Fruit fly (Drosophila melanogaster): Measurements from ENCODE around the gene ND-B22.

Gene ND-B22

DNA sequence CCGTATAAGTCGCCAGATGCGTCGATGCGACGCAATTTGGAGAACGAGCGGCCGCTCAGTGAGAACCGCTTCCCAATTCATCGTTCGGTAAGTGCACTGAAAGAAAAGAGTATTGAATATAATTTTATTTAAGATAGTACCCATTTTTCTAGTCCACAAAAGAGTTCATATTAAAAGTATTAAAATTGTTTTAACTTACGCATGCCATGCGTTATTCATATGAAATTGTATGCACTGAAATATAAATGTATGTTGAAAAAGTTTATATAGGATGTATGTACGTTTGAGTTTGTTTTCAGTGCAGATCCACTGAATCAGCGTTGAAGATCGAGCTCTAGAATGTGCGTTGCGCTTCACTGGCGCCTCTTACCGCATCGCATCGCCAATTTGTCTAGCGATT is 28.7 kb upstream of the ND-B22 start (continued):
- no peak for TF ChIP-seq Xbp1 (GFP tag; optimal IDR thresholded peaks at IDR 0.05)
- no peak for TF ChIP-seq gcm (GFP tag; optimal IDR thresholded peaks at IDR 0.05)
- TF ChIP-seq CG32772 (GFP tag; IDR thresholded peaks at IDR 0.05) = no peak
- TF ChIP-seq CG3065 (GFP tag; optimal IDR thresholded peaks at IDR 0.05) = no peak
- no peak for TF ChIP-seq ranshi (GFP tag; IDR thresholded peaks at IDR 0.05)
- no peak for TF ChIP-seq psq (GFP tag; optimal IDR thresholded peaks at IDR 0.05)
- no peak for TF ChIP-seq toy (GFP tag; IDR thresholded peaks at IDR 0.05)
- TF ChIP-seq CG11504 (tag; optimal IDR thresholded peaks at IDR 0.05) = peak; percentile 15
- TF ChIP-seq CG17328 (GFP tag; IDR thresholded peaks at IDR 0.05) = no peak
- no peak for TF ChIP-seq Camta (GFP tag; optimal IDR thresholded peaks at IDR 0.05)
- peak; percentile 3 for TF ChIP-seq CG15514 (GFP tag; optimal IDR thresholded peaks at IDR 0.05)
- no peak for TF ChIP-seq Antp (GFP tag; optimal IDR thresholded peaks at IDR 0.05)
- TF ChIP-seq CG7556 (GFP tag; optimal IDR thresholded peaks at IDR 0.05) = no peak
- no peak for TF ChIP-seq CG34376 (GFP tag; optimal IDR thresholded peaks at IDR 0.05)
- TF ChIP-seq CG12769 (tag; optimal IDR thresholded peaks at IDR 0.05) = no peak
- no peak for TF ChIP-seq jing (GFP tag; optimal IDR thresholded peaks at IDR 0.05)
- TF ChIP-seq CG8478 (optimal IDR thresholded peaks at IDR 0.05) = no peak
- TF ChIP-seq HmgD (GFP tag; optimal IDR thresholded peaks at IDR 0.05) = no peak
- no peak for TF ChIP-seq GATAe (GFP tag; conservative IDR thresholded peaks at IDR 0.05)
- no peak for TF ChIP-seq CG10565 (GFP tag; optimal IDR thresholded peaks at IDR 0.05)
- no peak for TF ChIP-seq CG16813 (GFP tag; IDR thresholded peaks at IDR 0.05; ENCODE audit: partially characterized antibody)
- no peak for TF ChIP-seq tx (GFP tag; optimal IDR thresholded peaks at IDR 0.05)
- TF ChIP-seq ham (GFP tag; IDR thresholded peaks at IDR 0.05) = no peak
- no peak for TF ChIP-seq scrt (GFP tag; optimal IDR thresholded peaks at IDR 0.05)
- peak; percentile 3 for TF ChIP-seq Meics (GFP tag; optimal IDR thresholded peaks at IDR 0.05)
- no peak for TF ChIP-seq Spps (tag; optimal IDR thresholded peaks at IDR 0.05)
- TF ChIP-seq cad (GFP tag; optimal IDR thresholded peaks at IDR 0.05) = no peak
- TF ChIP-seq ap (GFP tag; IDR thresholded peaks at IDR 0.05) = no peak
- TF ChIP-seq CG7987 (GFP tag; optimal IDR thresholded peaks at IDR 0.05) = no peak
- TF ChIP-seq NFAT (GFP tag; IDR thresholded peaks at IDR 0.05) = no peak
- TF ChIP-seq CG4328 (GFP tag; optimal IDR thresholded peaks at IDR 0.05) = no peak
- TF ChIP-seq CG3838 (GFP tag; optimal IDR thresholded peaks at IDR 0.05) = no peak
- no peak for TF ChIP-seq CG10209 (GFP tag; optimal IDR thresholded peaks at IDR 0.05)
- TF ChIP-seq CG18619 (GFP tag; optimal IDR thresholded peaks at IDR 0.05) = no peak
- TF ChIP-seq Ada2b (GFP tag; IDR thresholded peaks at IDR 0.05) = no peak
- peak; percentile 69 for TF ChIP-seq Med (GFP tag)
- no peak for TF ChIP-seq CG4820 (GFP tag; optimal IDR thresholded peaks at IDR 0.05)
- peak; percentile 15 for TF ChIP-seq zf30C (GFP tag; optimal IDR thresholded peaks at IDR 0.05)
- no peak for TF ChIP-seq CG12071 (GFP tag; optimal IDR thresholded peaks at IDR 0.05)
- TF ChIP-seq CG17186 (GFP tag; optimal IDR thresholded peaks at IDR 0.05) = no peak
- TF ChIP-seq ERR (GFP tag; optimal IDR thresholded peaks at IDR 0.05) = no peak
- TF ChIP-seq trem (tag; optimal IDR thresholded peaks at IDR 0.05) = no peak
- no peak for TF ChIP-seq NC2β (GFP tag; optimal IDR thresholded peaks at IDR 0.05)
- no peak for TF ChIP-seq CG1647 (GFP tag; optimal IDR thresholded peaks at IDR 0.05)
- no peak for TF ChIP-seq Ets97D (GFP tag; optimal IDR thresholded peaks at IDR 0.05)
- TF ChIP-seq MTF-1 (GFP tag; optimal IDR thresholded peaks at IDR 0.05; ENCODE audit: borderline replicate concordance) = no peak
- TF ChIP-seq Rfx (GFP tag; IDR thresholded peaks at IDR 0.05) = 0 out of 2 replicates have a peak, but pooled peaks have one; percentile 12
- TF ChIP-seq nmo (GFP tag; optimal IDR thresholded peaks at IDR 0.05) = no peak
- no peak for TF ChIP-seq CG6765 (GFP tag; optimal IDR thresholded peaks at IDR 0.05)
- TF ChIP-seq CG32532 (GFP tag; IDR thresholded peaks at IDR 0.05) = no peak
- TF ChIP-seq Ssrp (tag; optimal IDR thresholded peaks at IDR 0.05) = no peak
- no peak for TF ChIP-seq E2f2 (GFP tag; IDR thresholded peaks at IDR 0.05)

All from whole organism, embryonic.